Worm (Caenorhabditis elegans): ENCODE measurements around the gene fog-2.

The fog-2 gene

DNA sequence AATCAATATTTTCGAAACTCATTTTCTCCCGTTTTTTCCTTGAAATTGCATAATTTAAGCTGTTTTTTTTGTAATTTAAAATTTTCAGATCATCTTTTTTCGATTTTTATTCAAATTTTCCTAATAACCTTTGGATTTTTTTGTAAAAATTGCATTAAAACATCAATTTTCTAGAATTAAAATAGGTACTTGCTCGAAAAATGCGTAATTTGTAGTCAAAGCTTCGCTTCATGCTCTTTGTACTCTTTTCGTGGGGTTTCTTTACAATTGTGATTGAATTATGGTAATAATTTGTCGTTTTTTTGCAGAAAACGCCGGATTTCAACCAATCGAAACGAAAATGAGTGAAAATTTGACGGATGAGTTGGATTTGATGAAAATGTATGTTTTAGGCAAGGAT lies at the start of gene fog-2:
fog-2 (plus strand) TSS at position 301 of the 400 bp plus-strand sequence.
- TF ChIP-seq ceh-48 (tag; optimal IDR thresholded peaks at IDR 0.05) = no peak
- TF ChIP-seq Y22D7AL.16 (tag; optimal IDR thresholded peaks at IDR 0.05) = no peak
- no peak for TF ChIP-seq pha-2 (tag; optimal IDR thresholded peaks at IDR 0.05)
- TF ChIP-seq ceh-9 (tag; optimal IDR thresholded peaks at IDR 0.05) = no peak
- no peak for TF ChIP-seq ceh-45 (GFP tag; IDR thresholded peaks at IDR 0.05)
- no peak for TF ChIP-seq odd-2 (tag; optimal IDR thresholded peaks at IDR 0.05)
- TF ChIP-seq ref-2 (tag; optimal IDR thresholded peaks at IDR 0.05) = no peak
- no peak for TF ChIP-seq K02D7.2 (tag; optimal IDR thresholded peaks at IDR 0.05)
- TF ChIP-seq tbx-7 (tag; optimal IDR thresholded peaks at IDR 0.05) = no peak
- TF ChIP-seq pat-9 (tag; optimal IDR thresholded peaks at IDR 0.05) = no peak
- no peak for TF ChIP-seq pag-3 (tag; optimal IDR thresholded peaks at IDR 0.05; ENCODE audit: borderline replicate concordance)
- no peak for TF ChIP-seq pha-4 (tag; optimal IDR thresholded peaks at IDR 0.05)
- no peak for TF ChIP-seq mec-3 (tag; optimal IDR thresholded peaks at IDR 0.05; ENCODE audit: borderline replicate concordance)
- no peak for TF ChIP-seq che-1 (tag; optimal IDR thresholded peaks at IDR 0.05)
- TF ChIP-seq nfya-1 (tag; optimal IDR thresholded peaks at IDR 0.05) = no peak
- TF ChIP-seq sox-2 (GFP tag; IDR thresholded peaks at IDR 0.05) = no peak
- TF ChIP-seq F13H6.1 (tag; optimal IDR thresholded peaks at IDR 0.05) = no peak
- no peak for TF ChIP-seq ceh-24 (tag; optimal IDR thresholded peaks at IDR 0.05)

DNA sequence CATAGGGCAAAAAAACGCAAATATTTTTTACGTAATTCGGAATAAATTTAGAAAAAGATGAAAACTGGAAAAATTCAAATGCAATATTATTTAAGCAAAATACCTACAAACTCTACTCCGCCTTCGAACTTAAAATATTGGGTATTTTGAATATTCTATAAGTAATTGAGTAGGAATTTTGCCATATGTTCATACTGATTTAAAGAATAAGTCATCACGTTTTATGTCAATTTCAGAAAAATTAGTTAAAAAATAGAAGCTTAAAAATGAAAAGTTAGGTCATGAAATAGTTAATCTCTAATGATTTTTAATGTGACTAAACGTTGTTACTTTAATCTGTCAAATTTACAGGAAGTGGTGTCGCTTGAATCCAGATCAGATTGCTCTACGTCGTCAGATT lies 47.6 kb upstream of the fog-2 start, which contains the start of gene F19B2.7:
F19B2.7 (plus strand) TSS at position 301 of the 400 bp plus-strand sequence.
- TF ChIP-seq ceh-6 (GFP tag; optimal IDR thresholded peaks at IDR 0.05) (no peak), rnt-1 (tag; optimal IDR thresholded peaks at IDR 0.05) (no peak), ztf-16 (tag; optimal IDR thresholded peaks at IDR 0.05) (no peak), hlh-30 (tag; optimal IDR thresholded peaks at IDR 0.05; ENCODE audit: insufficient read depth) (no peak), ttx-3 (tag; optimal IDR thresholded peaks at IDR 0.05) (no peak), sdc-2 (tag; optimal IDR thresholded peaks at IDR 0.05) (no peak), hlh-6 (tag; optimal IDR thresholded peaks at IDR 0.05) (no peak), tbx-7 (tag; optimal IDR thresholded peaks at IDR 0.05) (no peak), ceh-9 (tag; optimal IDR thresholded peaks at IDR 0.05) (no peak), ceh-19 (GFP tag; optimal IDR thresholded peaks at IDR 0.05) (no peak), elt-4 (tag; optimal IDR thresholded peaks at IDR 0.05) (no peak), eyg-1 (tag; optimal IDR thresholded peaks at IDR 0.05) (no peak), dve-1 (tag; optimal IDR thresholded peaks at IDR 0.05) (no peak), nfya-1 (tag; optimal IDR thresholded peaks at IDR 0.05) (no peak), nhr-11 (tag; optimal IDR thresholded peaks at IDR 0.05) (no peak), ceh-45 (GFP tag; IDR thresholded peaks at IDR 0.05) (no peak), ceh-30 (tag; optimal IDR thresholded peaks at IDR 0.05) (no peak), nhr-232 (tag; optimal IDR thresholded peaks at IDR 0.05) (no peak), ama-1 (optimal IDR thresholded peaks at IDR 0.05) (no peak), ahr-1 (tag; optimal IDR thresholded peaks at IDR 0.05) (no peak)

DNA sequence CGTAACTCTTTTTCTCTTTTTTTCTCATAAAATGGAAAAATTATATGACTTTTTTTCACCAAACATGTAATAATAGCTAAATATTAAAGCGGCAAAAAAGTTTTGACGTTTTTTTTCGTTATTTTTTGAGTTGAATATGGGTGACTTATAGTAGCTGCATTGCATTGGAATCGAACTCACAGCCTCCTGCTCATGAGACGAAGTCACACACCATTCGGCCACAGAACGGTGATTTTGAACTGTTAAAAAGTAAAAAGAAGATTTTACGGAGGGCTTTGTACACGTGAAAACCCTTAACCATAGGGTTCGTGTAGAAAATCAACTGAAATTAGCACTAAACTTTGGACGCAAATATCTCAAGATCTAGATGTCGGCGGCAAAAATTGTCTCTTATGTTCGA lies 47.2 kb upstream of the fog-2 start:
- TF ChIP-seq ceh-30 (tag; optimal IDR thresholded peaks at IDR 0.05) (no peak), K09A11.1 (tag; optimal IDR thresholded peaks at IDR 0.05; ENCODE audit: insufficient read depth) (no peak), lin-11 (tag; optimal IDR thresholded peaks at IDR 0.05) (no peak), unc-3 (GFP tag; conservative IDR thresholded peaks at IDR 0.05) (no peak), unc-3 (tag; optimal IDR thresholded peaks at IDR 0.05) (no peak), unc-86 (tag; optimal IDR thresholded peaks at IDR 0.05) (no peak), nhr-232 (tag; optimal IDR thresholded peaks at IDR 0.05) (no peak), ceh-48 (tag; optimal IDR thresholded peaks at IDR 0.05) (no peak), eyg-1 (tag; optimal IDR thresholded peaks at IDR 0.05) (no peak), fax-1 (tag; optimal IDR thresholded peaks at IDR 0.05) (no peak), hlh-13 (GFP tag; optimal IDR thresholded peaks at IDR 0.05) (no peak), che-1 (tag; optimal IDR thresholded peaks at IDR 0.05) (no peak), hlh-30 (tag; optimal IDR thresholded peaks at IDR 0.05; ENCODE audit: insufficient read depth) (no peak)
